Fruit fly (Drosophila melanogaster): ENCODE data around the gene Nrt.

- TF ChIP-seq CTCF (optimal IDR thresholded peaks at IDR 0.05) (no peak), CG8478 (optimal IDR thresholded peaks at IDR 0.05) (no peak)
Observed at dm6 chr3L:16801499-16802452, 35.9 kb downstream of the Nrt start.
